Fruit fly (Drosophila melanogaster): ENCODE results near the gene OdsH.

The OdsH gene

dm6 chrX:17789413-17790054 lies 1.3 kb upstream of the OdsH start (continued):
- TF ChIP-seq org-1 (GFP tag; optimal IDR thresholded peaks at IDR 0.05) = no peak
- peak; percentile 98 for TF ChIP-seq Nf-YC (tag; optimal IDR thresholded peaks at IDR 0.05)
- TF ChIP-seq CG8281 (tag; optimal IDR thresholded peaks at IDR 0.05) = no peak
- no peak for TF ChIP-seq Vsx1 (GFP tag; optimal IDR thresholded peaks at IDR 0.05)
- TF ChIP-seq CG16779 (GFP tag; IDR thresholded peaks at IDR 0.05) = no peak
- peak in 1 of 2 experiments; percentile 52 for TF ChIP-seq tll (GFP tag; optimal IDR thresholded peaks at IDR 0.05)
- no peak for TF ChIP-seq sens-2 (GFP tag; IDR thresholded peaks at IDR 0.05)
- no peak for TF ChIP-seq stc (GFP tag; IDR thresholded peaks at IDR 0.05)
- peak; percentile 50 for TF ChIP-seq yki (optimal IDR thresholded peaks at IDR 0.05)
- TF ChIP-seq CG18011 (GFP tag; optimal IDR thresholded peaks at IDR 0.05) = no peak
- TF ChIP-seq oc (tag; optimal IDR thresholded peaks at IDR 0.05) = peak; percentile 35
- TF ChIP-seq Trl (optimal IDR thresholded peaks at IDR 0.05) = peak; percentile 62 to 67
- no peak for TF ChIP-seq Trl (GFP tag; optimal IDR thresholded peaks at IDR 0.05)
- no peak for TF ChIP-seq ken (GFP tag; IDR thresholded peaks at IDR 0.05)
- TF ChIP-seq hb (GFP tag; IDR thresholded peaks at IDR 0.05; ENCODE audit: partially characterized antibody) = no peak
- peak; percentile 10 for TF ChIP-seq Ets65A (GFP tag)
- TF ChIP-seq CG12659 (GFP tag; optimal IDR thresholded peaks at IDR 0.05) = no peak
- TF ChIP-seq CG3726 (GFP tag; IDR thresholded peaks at IDR 0.05) = no peak
- peak; percentile 22; the same call in 1 of the 2 replicates for TF ChIP-seq CG32772 (GFP tag; IDR thresholded peaks at IDR 0.05)
- no peak for TF ChIP-seq CG9215 (GFP tag; IDR thresholded peaks at IDR 0.05)
- no peak for TF ChIP-seq MTF-1 (GFP tag; optimal IDR thresholded peaks at IDR 0.05; ENCODE audit: borderline replicate concordance)
- no peak for TF ChIP-seq Dp (GFP tag; optimal IDR thresholded peaks at IDR 0.05)
- TF ChIP-seq CG11456 (GFP tag; IDR thresholded peaks at IDR 0.05) = no peak
- peak; percentile 3; the same call in 1 of the 2 replicates for TF ChIP-seq slbo (GFP tag; IDR thresholded peaks at IDR 0.05)
- TF ChIP-seq vfl (GFP tag; optimal IDR thresholded peaks at IDR 0.05) = no peak
- TF ChIP-seq CG11247 (GFP tag; IDR thresholded peaks at IDR 0.05) = no peak
- no peak for TF ChIP-seq wek (GFP tag; optimal IDR thresholded peaks at IDR 0.05)
- TF ChIP-seq CG1602 (GFP tag; optimal IDR thresholded peaks at IDR 0.05) = no peak
- TF ChIP-seq crol (GFP tag; IDR thresholded peaks at IDR 0.05) = peak; percentile 91
- no peak for TF ChIP-seq CG10366 (GFP tag; IDR thresholded peaks at IDR 0.05)
- TF ChIP-seq sd (tag; optimal IDR thresholded peaks at IDR 0.05) = peak; percentile 23
- no peak for TF ChIP-seq C15 (GFP tag; IDR thresholded peaks at IDR 0.05)
- TF ChIP-seq tx (GFP tag; optimal IDR thresholded peaks at IDR 0.05) = no peak
- no peak for TF ChIP-seq CG4282 (GFP tag; optimal IDR thresholded peaks at IDR 0.05)
- no peak for TF ChIP-seq az2 (GFP tag; optimal IDR thresholded peaks at IDR 0.05)
- TF ChIP-seq CG7271 (tag; optimal IDR thresholded peaks at IDR 0.05) = no peak
- no peak for TF ChIP-seq Awh (GFP tag; IDR thresholded peaks at IDR 0.05)
- TF ChIP-seq Nf-YA (GFP tag; IDR thresholded peaks at IDR 0.05) = peak; percentile 78; the same call in 1 of the 2 replicates
- TF ChIP-seq CG12236 (GFP tag; optimal IDR thresholded peaks at IDR 0.05) = no peak
- no peak for TF ChIP-seq Rfx (GFP tag; IDR thresholded peaks at IDR 0.05)
- TF ChIP-seq CG1832 (GFP tag; optimal IDR thresholded peaks at IDR 0.05) = peak; percentile 95
- no peak for TF ChIP-seq CkIIα-i1 (GFP tag; IDR thresholded peaks at IDR 0.05)
- peak; percentile 71 for TF ChIP-seq seq (GFP tag; IDR thresholded peaks at IDR 0.05)
- no peak for TF ChIP-seq Atf3 (GFP tag; optimal IDR thresholded peaks at IDR 0.05)
- TF ChIP-seq CG13287 (GFP tag; IDR thresholded peaks at IDR 0.05; ENCODE audit: partially characterized antibody) = no peak
- TF ChIP-seq vvl (GFP tag; IDR thresholded peaks at IDR 0.05) = 0 out of 2 replicates have a peak, but pooled peaks have one; percentile 30
- peak; percentile 58 for TF ChIP-seq CoRest (tag; optimal IDR thresholded peaks at IDR 0.05)
- no peak for TF ChIP-seq sim (GFP tag; IDR thresholded peaks at IDR 0.05)
- TF ChIP-seq Eip74EF (GFP tag; optimal IDR thresholded peaks at IDR 0.05) = no peak
- no peak for TF ChIP-seq hkb (optimal IDR thresholded peaks at IDR 0.05)
- TF ChIP-seq hkb (GFP tag; IDR thresholded peaks at IDR 0.05) = no peak
- TF ChIP-seq Nf-YB (GFP tag; optimal IDR thresholded peaks at IDR 0.05) = peak; percentile 97
